Worm (Caenorhabditis elegans) whole organism, mixed stage, embryonic: Measurements from ENCODE around the gene nspc-12.

ENCODE experiments used
- elt-3 ChIP-seq: fragments of 150-350 bp; optimal IDR thresholded peaks from 2 replicates; lab custom pipeline; 2014; ENCODE audit warnings: missing biosample characterization, missing genetic modification characterization
- hlh-1 ChIP-seq: fragments of 150-350 bp; optimal IDR thresholded peaks from 2 replicates; lab custom pipeline; 2014; ENCODE audit warnings: missing biosample characterization, missing genetic modification reagents, missing genetic modification characterization
- nhr-76 ChIP-seq: sonication (generic microtip); optimal IDR thresholded peaks from 2 replicates; lab custom pipeline; 2017; ENCODE audit warnings: missing biosample characterization, missing genetic modification characterization
- snpc-4 ChIP-seq: fragments of 150-350 bp; optimal IDR thresholded peaks from 2 replicates; lab custom pipeline; 2014; ENCODE audit warnings: missing biosample characterization, missing genetic modification characterization
- sptf-1 ChIP-seq: sonication (generic microtip); optimal IDR thresholded peaks from 2 replicates; lab custom pipeline; 2017; ENCODE audit warnings: mild to moderate bottlenecking, missing genetic modification characterization, moderate library complexity, missing compliant biosample characterization
- tbx-8 ChIP-seq: fragments of 200-800 bp; sonication (Bioruptor generic); optimal IDR thresholded peaks from 2 replicates; lab custom pipeline; 2018; ENCODE audit warnings: mild to moderate bottlenecking, missing genetic modification characterization, moderate library complexity, missing compliant biosample characterization

DNA sequence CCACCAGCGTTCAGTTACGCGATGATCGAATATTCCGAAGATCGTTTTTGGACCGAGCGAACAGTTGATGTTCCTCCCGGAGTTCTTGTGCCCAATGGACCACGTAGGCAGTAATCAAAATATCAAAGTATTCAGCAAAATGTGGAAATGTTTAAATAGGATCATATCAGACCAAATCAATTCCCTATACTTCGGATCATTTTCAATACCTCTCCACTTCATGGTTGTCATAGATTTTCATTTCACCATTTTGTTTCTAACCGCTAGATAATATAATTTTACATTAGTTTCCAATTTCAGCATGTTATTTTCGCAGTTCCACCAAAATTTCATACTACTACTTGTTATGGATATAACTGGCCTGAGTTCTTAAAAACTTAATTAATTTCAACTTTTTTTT lies 38.9 kb downstream of the nspc-12 start:
- TF ChIP-seq sptf-1 (tag; lab: Kevin White, UChicago) (no peak), tbx-8 (GFP tag; lab: Kevin White, UChicago) (no peak), nhr-76 (no peak), hlh-1 (tag; lab: Kevin White, UChicago) (no peak), snpc-4 (no peak), elt-3 (tag; lab: Kevin White, UChicago) (no peak)
